Worm (Caenorhabditis elegans): ENCODE measurements around the gene npa-1.

npa-1 gene

DNA sequence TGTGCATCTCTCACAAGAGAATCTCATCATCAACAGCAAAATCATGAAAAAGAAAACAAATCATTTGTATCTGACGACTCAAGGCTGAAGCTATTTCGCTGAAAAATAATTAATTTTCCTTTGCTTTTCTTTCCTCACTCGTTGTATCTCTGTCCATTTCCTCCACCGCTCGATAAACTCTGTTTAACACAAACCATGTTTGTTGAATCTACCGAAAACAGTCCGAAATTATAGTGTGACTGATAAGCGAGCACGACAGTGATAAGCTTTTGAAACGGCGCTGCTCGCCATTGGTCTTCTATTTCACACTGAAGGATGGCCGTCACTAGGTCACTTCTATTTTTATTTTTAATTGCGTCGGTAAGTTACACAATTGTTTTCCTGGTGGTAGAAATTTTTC, at the start of gene npa-1:
Gene npa-1 (plus strand): TSS at position 142 of the 400 bp plus-strand sequence.
- TF ChIP-seq T22C8.4 (GFP tag; IDR thresholded peaks at IDR 0.05) (no peak), ztf-29 (GFP tag; IDR thresholded peaks at IDR 0.05) (no peak), med-1 (GFP tag; optimal IDR thresholded peaks at IDR 0.05; ENCODE audit: insufficient read depth) (no peak), ref-1 (GFP tag; conservative IDR thresholded peaks at IDR 0.05) (no peak), tab-1 (GFP tag; IDR thresholded peaks at IDR 0.05) (no peak), ztf-23 (GFP tag; IDR thresholded peaks at IDR 0.05) (no peak), flt-1 (GFP tag; IDR thresholded peaks at IDR 0.05) (no peak), cog-1 (tag; optimal IDR thresholded peaks at IDR 0.05) (no peak), klf-2 (GFP tag; conservative IDR thresholded peaks at IDR 0.05) (no peak)

DNA sequence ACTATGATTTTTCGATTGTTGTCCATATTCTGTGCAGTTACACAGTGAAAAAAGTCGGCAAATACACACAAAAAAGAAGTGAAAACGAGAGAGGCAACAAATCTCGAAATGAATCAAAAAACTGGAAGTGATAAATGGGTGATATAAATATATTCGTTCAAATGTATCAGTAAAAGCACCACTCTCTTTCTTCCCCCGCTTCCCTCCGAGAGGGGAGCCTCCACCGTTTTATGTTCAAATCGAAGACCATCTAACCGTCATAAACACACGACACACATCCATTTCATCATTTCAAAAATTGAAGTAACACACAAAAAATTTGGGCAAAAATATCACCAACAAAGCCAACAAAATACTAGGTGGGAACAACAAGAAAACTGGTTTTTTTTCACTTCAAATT, 48.5 kb upstream of the npa-1 start, which contains the start of gene F20A1.6:
Gene F20A1.6 (minus strand): TSS at position 101 of the 400 bp plus-strand sequence.
- TF ChIP-seq ref-1 (GFP tag; conservative IDR thresholded peaks at IDR 0.05) (no peak), ztf-29 (GFP tag; IDR thresholded peaks at IDR 0.05) (no peak), klf-2 (GFP tag; conservative IDR thresholded peaks at IDR 0.05) (no peak), ztf-23 (GFP tag; IDR thresholded peaks at IDR 0.05) (no peak), cog-1 (tag; optimal IDR thresholded peaks at IDR 0.05) (no peak), tab-1 (GFP tag; IDR thresholded peaks at IDR 0.05) (no peak), flt-1 (GFP tag; IDR thresholded peaks at IDR 0.05) (no peak), med-1 (GFP tag; optimal IDR thresholded peaks at IDR 0.05; ENCODE audit: insufficient read depth) (no peak), T22C8.4 (GFP tag; IDR thresholded peaks at IDR 0.05) (no peak)

DNA sequence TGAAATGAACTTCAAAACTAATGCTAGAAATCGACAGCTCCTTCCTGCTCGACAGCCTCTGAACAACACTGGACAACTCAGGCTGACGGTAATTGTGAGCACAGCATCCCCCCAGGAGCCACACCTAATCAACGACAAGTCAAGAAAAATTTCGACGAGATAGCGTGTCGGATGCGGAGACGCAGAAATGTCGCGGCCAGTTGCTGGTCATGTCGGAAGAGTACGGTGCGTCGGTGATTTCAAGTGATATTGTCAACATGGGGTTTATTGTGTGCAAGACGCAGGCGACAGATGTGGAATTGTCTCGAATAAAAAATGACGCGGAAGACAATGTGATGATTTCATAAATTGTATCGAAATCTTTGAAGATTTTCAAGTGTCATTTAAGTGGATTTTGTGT, 39.1 kb upstream of the npa-1 start, which contains the start of gene twk-11:
Gene twk-11 (minus strand): TSS at position 101 of the 400 bp plus-strand sequence.
- no peak for TF ChIP-seq ref-1 (GFP tag; conservative IDR thresholded peaks at IDR 0.05)
- no peak for TF ChIP-seq ztf-23 (GFP tag; IDR thresholded peaks at IDR 0.05)
- no peak for TF ChIP-seq T22C8.4 (GFP tag; IDR thresholded peaks at IDR 0.05)
- TF ChIP-seq flt-1 (GFP tag; IDR thresholded peaks at IDR 0.05): no peak
- no peak for TF ChIP-seq tab-1 (GFP tag; IDR thresholded peaks at IDR 0.05)
- TF ChIP-seq med-1 (GFP tag; optimal IDR thresholded peaks at IDR 0.05; ENCODE audit: insufficient read depth): no peak
- TF ChIP-seq klf-2 (GFP tag; conservative IDR thresholded peaks at IDR 0.05): no peak
- no peak for TF ChIP-seq cog-1 (tag; optimal IDR thresholded peaks at IDR 0.05)
- TF ChIP-seq ztf-29 (GFP tag; IDR thresholded peaks at IDR 0.05): no peak

DNA sequence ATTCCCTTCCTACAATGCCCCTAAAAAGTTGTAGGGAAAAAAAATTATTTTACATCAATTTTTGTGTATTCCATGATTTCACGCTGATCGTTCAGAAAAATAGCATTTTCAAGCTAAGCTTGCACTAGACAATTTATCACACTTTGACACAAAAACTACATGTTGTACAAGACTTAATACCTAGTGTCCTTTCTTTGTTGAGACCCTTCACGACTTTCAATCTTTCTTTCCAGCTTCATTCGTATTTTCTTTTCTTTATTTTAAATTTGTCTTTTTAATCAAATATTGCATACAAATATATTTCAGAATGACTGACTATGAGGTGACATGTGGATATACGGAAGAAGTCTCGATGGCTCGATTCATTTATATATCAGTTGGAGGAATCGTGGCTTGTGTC, 29.6 kb upstream of the npa-1 start, which contains the start of gene F20A1.2:
Gene F20A1.2 (plus strand): TSS at position 301 of the 400 bp plus-strand sequence.
- no peak for TF ChIP-seq T22C8.4 (GFP tag; IDR thresholded peaks at IDR 0.05)
- TF ChIP-seq cog-1 (tag; optimal IDR thresholded peaks at IDR 0.05): no peak
- no peak for TF ChIP-seq tab-1 (GFP tag; IDR thresholded peaks at IDR 0.05)
- TF ChIP-seq klf-2 (GFP tag; conservative IDR thresholded peaks at IDR 0.05): no peak
- TF ChIP-seq ztf-23 (GFP tag; IDR thresholded peaks at IDR 0.05): no peak
- no peak for TF ChIP-seq ref-1 (GFP tag; conservative IDR thresholded peaks at IDR 0.05)
- no peak for TF ChIP-seq med-1 (GFP tag; optimal IDR thresholded peaks at IDR 0.05; ENCODE audit: insufficient read depth)
- TF ChIP-seq flt-1 (GFP tag; IDR thresholded peaks at IDR 0.05): no peak
- TF ChIP-seq ztf-29 (GFP tag; IDR thresholded peaks at IDR 0.05): no peak

DNA sequence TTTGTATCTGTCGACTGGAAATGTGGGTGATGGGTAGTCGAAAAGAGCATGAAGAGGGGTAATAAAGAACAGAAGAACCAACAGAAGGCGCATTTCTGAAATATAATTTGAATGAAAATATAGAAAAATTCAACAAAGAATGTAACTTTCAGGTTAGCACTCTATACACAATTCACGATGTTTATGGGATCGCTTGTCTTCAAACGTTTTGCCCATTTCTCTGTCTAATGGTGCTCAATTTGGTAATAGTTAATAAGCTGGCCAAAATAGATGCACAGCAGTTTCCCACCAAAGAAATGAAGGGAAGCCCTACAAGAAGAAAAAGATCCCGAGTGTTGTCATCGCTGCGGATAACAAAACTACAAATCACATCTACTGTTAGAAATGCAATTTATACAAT, 28.1 kb upstream of the npa-1 start, which contains the start of gene F20A1.8:
Gene F20A1.8 (minus strand): TSS at position 101 of the 400 bp plus-strand sequence.
- no peak for TF ChIP-seq klf-2 (GFP tag; conservative IDR thresholded peaks at IDR 0.05)
- TF ChIP-seq ztf-29 (GFP tag; IDR thresholded peaks at IDR 0.05): no peak
- TF ChIP-seq T22C8.4 (GFP tag; IDR thresholded peaks at IDR 0.05): no peak
- no peak for TF ChIP-seq tab-1 (GFP tag; IDR thresholded peaks at IDR 0.05)

DNA sequence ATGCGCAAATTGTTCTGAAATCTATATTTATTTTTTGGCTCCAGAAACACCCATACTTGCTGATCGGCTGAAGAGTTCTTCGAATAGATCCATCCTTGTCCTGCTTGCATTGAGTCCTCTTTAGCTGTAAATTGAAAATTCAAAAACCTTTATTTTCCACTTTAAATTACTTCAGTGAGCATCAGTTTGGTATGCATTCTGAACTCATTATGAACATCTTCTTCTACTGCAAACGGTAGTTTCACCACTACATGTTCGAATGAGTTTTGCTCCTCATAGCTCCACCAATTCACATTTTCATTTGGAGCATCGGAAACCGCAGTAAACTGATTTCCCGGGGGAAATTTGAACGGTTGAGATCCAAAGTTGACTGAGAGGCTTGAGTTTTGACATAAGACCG, 25.4 kb upstream of the npa-1 start:
- no peak for TF ChIP-seq ref-1 (GFP tag; conservative IDR thresholded peaks at IDR 0.05)
- no peak for TF ChIP-seq ztf-29 (GFP tag; IDR thresholded peaks at IDR 0.05)
- no peak for TF ChIP-seq tab-1 (GFP tag; IDR thresholded peaks at IDR 0.05)
- no peak for TF ChIP-seq ztf-23 (GFP tag; IDR thresholded peaks at IDR 0.05)
- no peak for TF ChIP-seq med-1 (GFP tag; optimal IDR thresholded peaks at IDR 0.05; ENCODE audit: insufficient read depth)
- TF ChIP-seq T22C8.4 (GFP tag; IDR thresholded peaks at IDR 0.05): no peak

DNA sequence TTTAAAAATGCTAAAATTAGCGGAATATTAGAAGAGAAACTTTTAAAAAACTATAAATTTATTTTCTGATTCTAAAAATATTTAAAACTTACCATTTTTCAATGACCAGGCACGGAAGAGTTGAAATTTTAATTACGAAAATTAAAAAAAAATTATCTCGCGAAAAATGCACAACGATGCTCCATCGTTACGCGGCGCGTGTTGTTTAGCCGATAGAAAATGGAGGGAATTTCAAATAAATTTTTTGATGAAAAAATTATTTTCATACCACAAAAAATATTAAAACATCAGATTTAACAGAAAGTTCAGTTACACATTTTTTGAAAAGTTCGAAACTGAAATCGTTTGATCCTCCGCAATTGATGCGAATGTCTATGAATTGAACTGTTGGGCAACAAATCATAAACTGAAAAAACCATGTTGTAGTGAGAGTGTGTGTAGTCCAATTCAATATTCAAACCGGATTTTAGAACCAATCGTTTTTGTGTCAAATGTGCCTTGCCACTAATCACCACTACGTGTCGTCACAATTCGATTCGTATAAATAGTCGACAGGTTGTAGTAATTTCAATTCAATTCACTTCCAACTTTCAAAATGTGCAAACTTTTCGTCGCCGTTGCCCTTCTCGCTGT, 24.3 kb upstream of the npa-1 start, which contains the start of the genes tofu-2 and spig-1:
Gene tofu-2 (minus strand): TSS at position 116 of the 633 bp plus-strand sequence.
Gene spig-1 (plus strand): TSS at position 583 of the 633 bp plus-strand sequence.
- TF ChIP-seq ztf-23 (GFP tag; IDR thresholded peaks at IDR 0.05) (no peak), T22C8.4 (GFP tag; IDR thresholded peaks at IDR 0.05) (no peak), ztf-29 (GFP tag; IDR thresholded peaks at IDR 0.05) (no peak), med-1 (GFP tag; optimal IDR thresholded peaks at IDR 0.05; ENCODE audit: insufficient read depth) (no peak), ref-1 (GFP tag; conservative IDR thresholded peaks at IDR 0.05) (no peak), cog-1 (tag; optimal IDR thresholded peaks at IDR 0.05) (no peak), flt-1 (GFP tag; IDR thresholded peaks at IDR 0.05) (no peak), tab-1 (GFP tag; IDR thresholded peaks at IDR 0.05) (no peak), klf-2 (GFP tag; conservative IDR thresholded peaks at IDR 0.05) (no peak)

DNA sequence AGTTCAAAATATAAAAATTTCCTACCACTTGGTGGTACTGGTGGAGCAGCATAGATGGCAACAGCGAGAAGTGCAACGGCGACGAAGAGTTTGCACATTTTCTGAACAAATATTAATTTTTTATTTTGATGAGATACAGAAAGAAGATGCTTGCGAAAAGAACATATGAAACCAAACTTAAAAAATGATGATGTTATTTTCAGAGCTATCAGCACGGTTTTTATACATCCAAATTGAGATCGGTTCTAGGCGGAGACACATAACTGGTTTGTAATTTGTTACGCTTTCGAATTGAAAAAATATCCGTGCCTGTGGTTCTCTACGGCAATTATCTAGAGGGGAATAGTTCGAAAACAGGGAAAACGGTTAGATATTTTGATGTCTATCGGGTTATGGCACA, 22.5 kb upstream of the npa-1 start, which contains the start of gene txt-17:
Gene txt-17 (minus strand): TSS at position 101 of the 400 bp plus-strand sequence.
- TF ChIP-seq T22C8.4 (GFP tag; IDR thresholded peaks at IDR 0.05) (no peak), flt-1 (GFP tag; IDR thresholded peaks at IDR 0.05) (no peak), klf-2 (GFP tag; conservative IDR thresholded peaks at IDR 0.05) (no peak), ref-1 (GFP tag; conservative IDR thresholded peaks at IDR 0.05) (no peak), ztf-23 (GFP tag; IDR thresholded peaks at IDR 0.05) (no peak), ztf-29 (GFP tag; IDR thresholded peaks at IDR 0.05) (no peak), med-1 (GFP tag; optimal IDR thresholded peaks at IDR 0.05; ENCODE audit: insufficient read depth) (no peak), tab-1 (GFP tag; IDR thresholded peaks at IDR 0.05) (no peak), cog-1 (tag; optimal IDR thresholded peaks at IDR 0.05) (no peak)

DNA sequence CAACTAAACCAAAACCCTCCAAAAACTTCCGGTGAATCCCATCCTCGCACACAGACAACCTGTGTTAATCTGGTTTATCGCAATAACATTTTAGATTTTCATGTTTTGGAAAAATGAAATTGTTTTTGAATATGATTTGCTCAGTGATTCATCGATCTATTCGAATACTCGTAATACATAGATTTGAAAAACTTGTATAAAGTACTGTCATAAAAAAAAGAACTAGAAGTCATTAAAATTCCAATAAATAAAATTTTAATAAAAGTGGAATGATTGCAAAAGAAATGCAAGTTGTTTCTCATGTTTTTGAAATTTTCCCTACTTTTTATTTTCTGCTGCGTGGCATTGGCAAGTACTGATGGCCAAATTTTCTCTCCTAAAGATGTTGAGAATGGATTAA, 21.0 kb upstream of the npa-1 start, which contains the start of gene spig-8:
Gene spig-8 (plus strand): TSS at position 301 of the 400 bp plus-strand sequence.
- TF ChIP-seq ztf-23 (GFP tag; IDR thresholded peaks at IDR 0.05): no peak
- no peak for TF ChIP-seq ztf-29 (GFP tag; IDR thresholded peaks at IDR 0.05)
- no peak for TF ChIP-seq T22C8.4 (GFP tag; IDR thresholded peaks at IDR 0.05)
- no peak for TF ChIP-seq cog-1 (tag; optimal IDR thresholded peaks at IDR 0.05)
- TF ChIP-seq med-1 (GFP tag; optimal IDR thresholded peaks at IDR 0.05; ENCODE audit: insufficient read depth): no peak
- TF ChIP-seq ref-1 (GFP tag; conservative IDR thresholded peaks at IDR 0.05): no peak
- no peak for TF ChIP-seq klf-2 (GFP tag; conservative IDR thresholded peaks at IDR 0.05)
- no peak for TF ChIP-seq tab-1 (GFP tag; IDR thresholded peaks at IDR 0.05)
- TF ChIP-seq flt-1 (GFP tag; IDR thresholded peaks at IDR 0.05): no peak

Measured in whole organism, midembryonic.